Worm (Caenorhabditis elegans) whole organism, late embryonic: Measurements from ENCODE around the gene srbc-1.

Source experiments
- ahr-1 ChIP-seq: sonication (generic microtip); optimal IDR thresholded peaks from 2 replicates; lab custom pipeline; 2016; ENCODE audit warnings: missing genetic modification characterization, missing compliant biosample characterization
- dmd-4 ChIP-seq: sonication (generic microtip); optimal IDR thresholded peaks from 2 replicates; lab custom pipeline; 2016; ENCODE audit warnings: borderline replicate concordance, missing genetic modification characterization, missing compliant biosample characterization
- elt-2 ChIP-seq: sonication (generic microtip); optimal IDR thresholded peaks from 2 replicates; lab custom pipeline; 2016; ENCODE audit warnings: missing genetic modification reagents, missing genetic modification characterization, missing compliant biosample characterization
- fax-1 ChIP-seq: sonication (generic microtip); optimal IDR thresholded peaks from 2 replicates; lab custom pipeline; 2016; ENCODE audit warnings: missing genotype, missing genetic modification characterization, missing compliant biosample characterization
- pag-3 ChIP-seq: sonication (generic microtip); optimal IDR thresholded peaks from 2 replicates; lab custom pipeline; 2016; ENCODE audit warnings: missing compliant biosample characterization, missing genetic modification characterization, borderline replicate concordance
- unc-55 ChIP-seq: sonication (generic microtip); optimal IDR thresholded peaks from 2 replicates; lab custom pipeline; 2017; ENCODE audit warnings: missing biosample characterization, missing genetic modification reagents, missing genetic modification characterization

DNA sequence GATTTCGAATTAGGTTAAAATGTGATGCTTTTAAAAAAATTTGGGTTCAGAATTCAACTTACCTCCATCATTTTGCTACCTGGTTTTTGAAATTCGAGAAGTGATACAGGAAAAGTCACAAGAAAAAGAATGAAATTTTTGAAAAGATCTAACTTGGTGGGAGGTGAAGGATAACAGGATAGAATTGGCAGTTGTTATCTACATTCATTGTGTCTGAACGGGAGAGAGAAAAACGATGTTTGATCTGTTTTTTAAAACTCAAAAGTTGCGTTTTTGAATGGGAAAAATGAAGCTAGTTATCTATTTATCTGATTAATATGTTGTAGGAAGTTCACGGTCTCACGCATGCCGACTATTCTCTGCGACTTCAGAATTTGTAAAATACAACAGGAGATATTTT lies 14.5 kb downstream of the srbc-1 start, which contains the start of gene F35F10.7:
- TF ChIP-seq pag-3 (tag; lab: Kevin White, UChicago) (no peak), elt-2 (no peak), dmd-4 (tag; lab: Kevin White, UChicago) (no peak), unc-55 (GFP tag; lab: Kevin White, UChicago) (no peak), ahr-1 (tag; lab: Kevin White, UChicago) (no peak), fax-1 (tag; lab: Kevin White, UChicago) (no peak)
